Worm (Caenorhabditis elegans) whole organism, young adult: ENCODE data around the gene rfk-1.

Experiments used
- ZK185.1 ChIP-seq: sonication (generic microtip); optimal IDR thresholded peaks from 2 replicates; lab custom pipeline; 2016; ENCODE audit warnings: mild to moderate bottlenecking, missing genetic modification characterization, missing compliant biosample characterization; ENCODE audit not compliant: poor library complexity, severe bottlenecking
- aptf-2 ChIP-seq: fragments of 200-800 bp; sonication (Bioruptor generic); conservative IDR thresholded peaks from 2 replicates; pipeline ENCODE4 v1.3.6; 2022; ENCODE audit warnings: missing genetic modification reagents, missing genetic modification characterization, missing compliant biosample characterization
- ceh-58 ChIP-seq: fragments of 200-800 bp; sonication (Bioruptor generic); IDR thresholded peaks from 2 replicates; pipeline ENCODE4 v1.3.6; 2022; ENCODE audit warnings: missing genetic modification characterization, missing compliant biosample characterization
- let-607 ChIP-seq, 2 experiments: fragments of 200-800 bp in 1 of 2; sonication (Bioruptor generic) in 1 of 2; sonication (generic microtip) in 1 of 2; optimal IDR thresholded peaks; 2 replicates each; lab custom pipeline; 2016 to 2018; ENCODE audit warnings: mild to moderate bottlenecking in 2 of 2, missing compliant biosample characterization in 2 of 2, missing genetic modification characterization in 2 of 2, moderate library complexity in 2 of 2, missing genotype in 1 of 2
- nhr-90 ChIP-seq: sonication (generic microtip); optimal IDR thresholded peaks from 2 replicates; lab custom pipeline; 2016; ENCODE audit warnings: missing genotype, mild to moderate bottlenecking, missing genetic modification characterization, missing compliant biosample characterization
- pha-4 ChIP-seq: fragments of 150-350 bp; sonication (generic microtip); optimal IDR thresholded peaks from 2 replicates; lab custom pipeline; 2014; ENCODE audit warnings: missing biosample characterization, missing genetic modification reagents, missing genetic modification characterization
- sdz-38 ChIP-seq: sonication (generic microtip); optimal IDR thresholded peaks from 2 replicates; lab custom pipeline; 2016; ENCODE audit warnings: missing genotype, missing genetic modification characterization, missing compliant biosample characterization

DNA sequence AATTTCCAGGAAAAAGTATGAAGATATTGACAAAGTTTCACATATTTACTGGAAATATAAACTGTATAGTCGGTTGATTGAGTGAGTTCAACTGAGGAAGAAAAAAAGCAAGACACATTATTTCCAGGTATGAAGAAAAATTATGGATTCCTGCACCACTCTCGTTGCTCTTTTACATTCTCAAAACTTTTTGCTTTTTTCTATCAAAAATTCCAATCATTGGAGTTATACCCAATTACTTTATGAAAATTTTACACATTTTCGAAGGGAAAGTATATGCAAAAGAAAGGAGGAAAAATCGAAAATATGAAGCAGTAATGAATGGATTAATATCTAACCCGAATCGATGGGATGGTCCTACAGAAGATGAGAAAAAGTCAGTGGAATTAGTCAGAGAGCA, 33.6 kb upstream of the rfk-1 start:
- TF ChIP-seq sdz-38, result no peak
- TF ChIP-seq let-607 (tag; optimal IDR thresholded peaks at IDR 0.05; lab: Kevin White, UChicago), result no peak
- TF ChIP-seq pha-4, result no peak
- no peak for TF ChIP-seq nhr-90 (tag; lab: Kevin White, UChicago)
- no peak for TF ChIP-seq ceh-58
- no peak for TF ChIP-seq ZK185.1 (tag; lab: Kevin White, UChicago)
- no peak for TF ChIP-seq aptf-2 (GFP tag; lab: Robert Waterston, UW)
